Fruit fly (Drosophila melanogaster): Measurements from ENCODE around the gene CG4045.

The CG4045 gene

dm6 chrX:2075846-2076377, at the start of gene CG4045:
CG4045 (minus strand) TSS chrX:2075900.
- no peak for TF ChIP-seq Lpt (GFP tag; optimal IDR thresholded peaks at IDR 0.05)
- peak; percentile 1 for TF ChIP-seq OdsH (GFP tag; optimal IDR thresholded peaks at IDR 0.05)
- TF ChIP-seq Met (GFP tag; optimal IDR thresholded peaks at IDR 0.05), result no peak
- TF ChIP-seq CG16779 (tag; optimal IDR thresholded peaks at IDR 0.05), result no peak
- TF ChIP-seq CG8319 (GFP tag; optimal IDR thresholded peaks at IDR 0.05), result no peak
- TF ChIP-seq Hr4 (GFP tag; optimal IDR thresholded peaks at IDR 0.05), result no peak
- TF ChIP-seq Eip78C (GFP tag), result peak; percentile 33
- TF ChIP-seq CG15336 (GFP tag; IDR thresholded peaks at IDR 0.05), result peak; percentile 9; the same call in 1 of the 2 replicates
- TF ChIP-seq CG3032 (tag; optimal IDR thresholded peaks at IDR 0.05), result peak; percentile 30
- no peak for TF ChIP-seq spab (GFP tag; optimal IDR thresholded peaks at IDR 0.05)
- TF ChIP-seq ss (GFP tag; optimal IDR thresholded peaks at IDR 0.05), result no peak
- TF ChIP-seq CG31627 (GFP tag; optimal IDR thresholded peaks at IDR 0.05), result no peak
- no peak for TF ChIP-seq CG9139 (GFP tag; optimal IDR thresholded peaks at IDR 0.05)
- no peak for TF ChIP-seq Blimp-1 (GFP tag; optimal IDR thresholded peaks at IDR 0.05)
- TF ChIP-seq CG32006 (GFP tag; optimal IDR thresholded peaks at IDR 0.05), result no peak
- peak; percentile 73 for TF ChIP-seq svp (GFP tag)
- no peak for TF ChIP-seq fd85E (GFP tag; optimal IDR thresholded peaks at IDR 0.05)
- peak; percentile 2 for TF ChIP-seq topi (GFP tag; optimal IDR thresholded peaks at IDR 0.05)

DNA sequence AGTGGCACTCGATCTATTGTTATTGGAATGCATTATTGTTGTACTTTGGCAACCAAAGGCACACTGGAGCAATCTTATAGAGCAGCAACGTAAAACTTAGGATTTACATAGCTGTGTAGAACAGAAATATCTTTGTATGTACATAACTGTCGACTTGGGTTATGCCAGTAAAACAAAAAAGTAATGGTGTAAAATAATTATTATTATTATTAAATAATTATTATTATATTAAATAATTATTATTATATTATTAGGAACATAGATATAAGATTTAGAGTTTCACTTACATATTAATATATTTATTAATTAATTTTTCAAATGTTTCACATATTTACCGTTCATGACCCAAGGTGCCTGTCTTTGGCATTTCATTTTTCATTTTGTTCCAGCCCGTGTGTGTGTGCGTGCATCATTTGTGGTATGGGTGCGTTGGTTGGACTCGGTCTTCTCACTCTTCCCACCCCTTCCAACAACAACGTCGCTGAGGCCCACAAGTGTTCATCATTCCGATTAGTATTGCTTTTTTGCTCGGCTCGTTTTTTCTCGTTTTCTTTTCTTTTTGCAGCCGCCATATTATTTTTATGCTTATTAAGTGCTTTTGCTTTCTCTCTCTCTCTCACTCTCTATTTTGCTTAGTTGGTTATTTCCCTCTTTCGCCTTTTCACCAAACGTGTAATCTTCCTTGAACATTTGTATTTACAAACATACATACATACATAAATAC, 48.4 kb upstream of the CG4045 start:
- TF ChIP-seq salr (GFP tag; optimal IDR thresholded peaks at IDR 0.05) (peak; percentile 72 to 79), CG31627 (GFP tag; optimal IDR thresholded peaks at IDR 0.05) (peak; percentile 76), fkh (GFP tag; optimal IDR thresholded peaks at IDR 0.05) (peak; percentile 66), CG4318 (GFP tag; optimal IDR thresholded peaks at IDR 0.05) (peak; percentile 96), CG16779 (tag; optimal IDR thresholded peaks at IDR 0.05) (peak; percentile 84), fd85E (GFP tag; optimal IDR thresholded peaks at IDR 0.05) (peak; percentile 43), Blimp-1 (GFP tag; optimal IDR thresholded peaks at IDR 0.05) (peak; percentile 83), esn (GFP tag; optimal IDR thresholded peaks at IDR 0.05) (peak; percentile 88), achi (GFP tag; optimal IDR thresholded peaks at IDR 0.05) (peak; percentile 94), Eip75B (GFP tag; optimal IDR thresholded peaks at IDR 0.05) (peak; percentile 34), topi (GFP tag; optimal IDR thresholded peaks at IDR 0.05) (peak; percentile 80), CG1621 (tag; optimal IDR thresholded peaks at IDR 0.05) (peak; percentile 79), CG6808 (GFP tag; optimal IDR thresholded peaks at IDR 0.05) (peak; percentile 82), CG8632 (GFP tag; optimal IDR thresholded peaks at IDR 0.05) (peak; percentile 95), Lpt (GFP tag; optimal IDR thresholded peaks at IDR 0.05) (peak; percentile 87), CG10669 (GFP tag; optimal IDR thresholded peaks at IDR 0.05) (peak; percentile 77), eg (GFP tag; IDR thresholded peaks at IDR 0.05) (peak; percentile 92), CG15336 (GFP tag; IDR thresholded peaks at IDR 0.05) (peak; percentile 86), Ets21C (GFP tag; optimal IDR thresholded peaks at IDR 0.05) (peak; percentile 80), CG6792 (GFP tag; optimal IDR thresholded peaks at IDR 0.05) (peak; percentile 82), CG11902 (GFP tag; optimal IDR thresholded peaks at IDR 0.05) (peak; percentile 85), Ets96B (tag; optimal IDR thresholded peaks at IDR 0.05) (peak; percentile 89), spab (GFP tag; optimal IDR thresholded peaks at IDR 0.05) (peak; percentile 86), svp (GFP tag) (peak; percentile 89), dsx (GFP tag; optimal IDR thresholded peaks at IDR 0.05; ENCODE audit: poor library complexity, severe bottlenecking) (peak; percentile 80), CG6276 (GFP tag; optimal IDR thresholded peaks at IDR 0.05) (peak; percentile 95), CG10631 (GFP tag; optimal IDR thresholded peaks at IDR 0.05) (peak; percentile 96), fd59A (GFP tag; optimal IDR thresholded peaks at IDR 0.05) (peak; percentile 33), Smox (GFP tag; optimal IDR thresholded peaks at IDR 0.05) (peak; percentile 65), CG8119 (GFP tag; IDR thresholded peaks at IDR 0.05) (peak; percentile 91), Sox14 (GFP tag; optimal IDR thresholded peaks at IDR 0.05) (peak; percentile 11), ss (GFP tag; optimal IDR thresholded peaks at IDR 0.05) (peak; percentile 91 to 93), acj6 (GFP tag; optimal IDR thresholded peaks at IDR 0.05) (peak; percentile 90), CG34406 (GFP tag; optimal IDR thresholded peaks at IDR 0.05) (peak; percentile 96), Eip78C (GFP tag) (peak; percentile 94), vri (GFP tag; optimal IDR thresholded peaks at IDR 0.05) (peak; percentile 46), CG11294 (GFP tag; IDR thresholded peaks at IDR 0.05) (peak; percentile 84), CG32006 (GFP tag; optimal IDR thresholded peaks at IDR 0.05) (peak; percentile 98), lz (GFP tag; optimal IDR thresholded peaks at IDR 0.05) (peak; percentile 80), CG6163 (GFP tag; IDR thresholded peaks at IDR 0.05) (peak; percentile 96), Hr4 (GFP tag; optimal IDR thresholded peaks at IDR 0.05) (peak; percentile 75)

Data from whole organism, prepupa.